Fruit fly (Drosophila melanogaster) whole organism: ENCODE data around the gene CCT2.

Experiments used
- Dll ChIP-seq: fragments of >200 bp; optimal IDR thresholded peaks from 2 replicates; lab custom pipeline; 2017
- EcR ChIP-seq, 2 experiments: fragments of >200 bp; optimal IDR thresholded peaks; 2 replicates each; lab custom pipeline; 2017; ENCODE audit warnings: missing biosample characterization in 2 of 2, missing genetic modification characterization in 2 of 2, missing genetic modification reagents in 2 of 2
- psq ChIP-seq: fragments of >200 bp; optimal IDR thresholded peaks from 2 replicates; lab custom pipeline; 2017
- usp ChIP-seq: fragments of >200 bp; optimal IDR thresholded peaks from 2 replicates; lab custom pipeline; 2017; ENCODE audit warnings: missing biosample characterization, missing genetic modification characterization, mixed read lengths

DNA sequence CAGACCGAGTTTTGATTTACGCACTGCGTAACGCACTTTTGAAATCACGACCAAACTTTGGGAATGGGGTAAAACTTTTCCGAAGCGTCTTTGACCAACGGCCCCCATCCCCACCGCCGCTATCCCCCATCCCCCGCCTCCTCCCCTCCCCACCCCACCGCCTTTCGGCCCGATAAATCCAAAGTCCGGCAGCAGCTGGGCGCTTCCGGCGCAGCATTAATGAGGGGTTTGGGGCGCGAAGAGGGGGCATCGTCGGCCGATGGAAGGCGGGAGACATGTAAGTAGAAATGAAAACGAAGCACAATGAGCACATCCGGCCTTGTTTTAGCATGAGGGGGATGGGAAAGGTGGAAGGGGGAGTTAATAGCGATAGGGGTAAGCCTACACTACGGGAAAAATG is 49.8 kb downstream of the CCT2 start:
- TF ChIP-seq usp (GFP tag; lab: Kevin White, UChicago) (no peak), Dll (lab: Kevin White, UChicago) (no peak), psq (no peak), EcR (GFP tag; optimal IDR thresholded peaks at IDR 0.05; lab: Kevin White, UChicago) (no peak)
